Fruit fly (Drosophila melanogaster): ENCODE data around the gene CG32081.

dm6 chr3L:11009000-11009794 lies 18.2 kb upstream of the CG32081 start, which contains the start of gene klu:
- no peak for TF ChIP-seq CG7987 (GFP tag; optimal IDR thresholded peaks at IDR 0.05)
- TF ChIP-seq Deaf1 (tag; optimal IDR thresholded peaks at IDR 0.05): peak; percentile 84

Measured in whole organism, embryonic.